Worm (Caenorhabditis elegans) whole organism, L3 larva: ENCODE results near the gene cox-15.

Experiments used
- R02D3.7 ChIP-seq: fragments of 150-350 bp; optimal IDR thresholded peaks from 2 replicates; lab custom pipeline; 2014; ENCODE audit warnings: missing biosample characterization, missing genetic modification characterization
- aly-2 ChIP-seq: fragments of 150-350 bp; optimal IDR thresholded peaks from 2 replicates; lab custom pipeline; 2014; ENCODE audit warnings: missing biosample characterization, missing genetic modification characterization
- ama-1 ChIP-seq: fragments of 150-350 bp; optimal IDR thresholded peaks from 2 replicates; lab custom pipeline; 2018
- ceh-16 ChIP-seq: sonication (generic microtip); optimal IDR thresholded peaks from 2 replicates; lab custom pipeline; 2017; ENCODE audit warnings: missing biosample characterization, missing genetic modification characterization
- elt-1 ChIP-seq: fragments of 150-350 bp; optimal IDR thresholded peaks from 2 replicates; lab custom pipeline; 2014; ENCODE audit warnings: missing biosample characterization, missing genetic modification characterization
- fkh-10 ChIP-seq: sonication (generic microtip); optimal IDR thresholded peaks from 2 replicates; lab custom pipeline; 2017; ENCODE audit warnings: missing biosample characterization, missing genetic modification reagents, missing genetic modification characterization
- fos-1 ChIP-seq: fragments of 150-350 bp; optimal IDR thresholded peaks from 2 replicates; lab custom pipeline; 2014; ENCODE audit warnings: missing biosample characterization, missing genetic modification characterization
- nhr-23 ChIP-seq: fragments of 150-350 bp; optimal IDR thresholded peaks from 2 replicates; lab custom pipeline; 2014; ENCODE audit warnings: missing biosample characterization, missing genetic modification reagents, missing genetic modification characterization
- pqm-1 ChIP-seq: fragments of 150-350 bp; optimal IDR thresholded peaks from 2 replicates; lab custom pipeline; 2017; ENCODE audit warnings: missing biosample characterization, missing genetic modification characterization, inconsistent platforms
- skn-1 ChIP-seq: fragments of 150-350 bp; optimal IDR thresholded peaks from 2 replicates; lab custom pipeline; 2014; ENCODE audit warnings: missing biosample characterization, missing genetic modification characterization

DNA sequence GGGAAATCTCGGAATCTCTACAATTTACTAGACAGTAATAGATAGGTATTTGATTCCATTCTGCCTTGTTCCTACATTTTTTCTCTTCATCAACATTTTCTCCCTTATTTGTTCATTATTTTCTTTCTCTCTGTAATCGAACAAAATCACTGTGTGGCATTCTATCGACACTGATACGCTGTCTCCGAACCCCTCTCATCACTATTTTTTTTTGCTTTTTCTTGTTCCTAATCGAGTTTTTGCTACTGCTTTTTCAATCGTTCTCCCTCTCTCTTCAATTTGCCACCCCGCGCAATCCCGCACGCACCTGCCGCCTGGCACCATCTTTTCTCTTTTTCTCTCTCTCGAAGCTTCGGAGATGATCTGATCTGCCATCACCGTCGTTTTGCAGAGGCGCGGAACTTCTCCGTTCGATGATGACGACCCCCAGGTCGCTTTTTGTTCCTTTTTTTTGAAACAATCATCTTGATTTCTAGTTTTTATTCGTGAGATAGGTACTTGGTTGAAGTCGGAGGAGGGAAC is 34.5 kb downstream of the cox-15 start:
- TF ChIP-seq R02D3.7 (tag; lab: Kevin White, UChicago) (no peak), ama-1 (lab: Kevin White, UChicago) (no peak), ceh-16 (tag; lab: Kevin White, UChicago) (no peak), elt-1 (tag; lab: Kevin White, UChicago) (peak; percentile 30), fkh-10 (GFP tag; lab: Kevin White, UChicago) (no peak), nhr-23 (peak; percentile 27), fos-1 (tag; lab: Kevin White, UChicago) (no peak), pqm-1 (tag; lab: Kevin White, UChicago) (no peak), skn-1 (tag; lab: Kevin White, UChicago) (no peak), aly-2 (tag; lab: Kevin White, UChicago) (no peak)
